Fruit fly (Drosophila melanogaster) whole organism, embryonic: Measurements from ENCODE around the gene Wdr62.

Source experiments
- CG1603 ChIP-seq: fragments of 200-800 bp; sonication (Bioruptor generic); optimal IDR thresholded peaks from 2 replicates; lab custom pipeline; 2019; ENCODE audit warnings: missing biosample characterization, mild to moderate bottlenecking, missing genetic modification characterization, moderate library complexity
- CG5180 ChIP-seq: fragments of 200-800 bp; sonication (Bioruptor generic); optimal IDR thresholded peaks from 3 replicates; lab custom pipeline; 2017; ENCODE audit warnings: missing biosample characterization, missing genetic modification characterization, mild to moderate bottlenecking, moderate library complexity, missing genetic modification reagents
- Ets97D ChIP-seq: fragments of 200-800 bp; sonication (Bioruptor generic); optimal IDR thresholded peaks from 3 replicates; lab custom pipeline; 2016; ENCODE audit warnings: missing biosample characterization, missing genetic modification characterization
- Lhr ChIP-seq: fragments of 200-800 bp; sonication (Bioruptor generic); optimal IDR thresholded peaks from 3 replicates; lab custom pipeline; 2017; ENCODE audit warnings: mild to moderate bottlenecking, missing biosample characterization, missing genetic modification reagents, missing genetic modification characterization
- jing ChIP-seq: fragments of 200-800 bp; sonication (Bioruptor generic); optimal IDR thresholded peaks from 2 replicates; lab custom pipeline; 2018; ENCODE audit warnings: missing biosample characterization, mild to moderate bottlenecking, missing genetic modification characterization

DNA sequence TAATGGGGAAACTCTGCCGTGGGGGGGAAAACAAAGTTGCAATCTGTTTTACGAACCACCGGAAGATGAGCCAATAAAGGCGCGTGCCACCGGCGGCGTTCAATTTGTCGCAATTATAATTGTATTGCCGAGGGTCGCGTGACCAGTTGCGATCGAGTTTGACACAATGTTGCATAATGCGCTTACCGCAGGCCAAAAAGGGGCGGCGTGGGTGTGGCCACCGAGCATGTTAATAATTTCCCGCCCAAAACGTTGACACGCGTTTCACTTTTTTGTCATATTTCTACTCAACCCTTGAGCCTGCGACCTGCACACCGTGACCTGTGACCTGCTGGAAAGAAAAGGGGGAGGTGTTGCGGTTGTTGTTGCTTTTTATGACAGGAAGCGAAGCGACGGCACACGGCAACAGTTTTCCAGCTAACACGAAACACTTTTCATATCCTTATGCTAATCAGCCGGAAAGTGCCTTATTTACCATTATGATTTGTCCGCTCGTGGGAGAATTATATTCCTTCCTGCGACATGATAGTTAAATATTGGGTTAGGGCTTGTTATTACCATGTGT lies 77.6 kb downstream of the Wdr62 start:
- TF ChIP-seq Lhr (GFP tag; lab: Kevin White, UChicago) = no peak
- no peak for TF ChIP-seq CG1603 (tag; lab: Kevin White, UChicago)
- no peak for TF ChIP-seq Ets97D (GFP tag; lab: Kevin White, UChicago)
- no peak for TF ChIP-seq jing (GFP tag; lab: Kevin White, UChicago)
- TF ChIP-seq CG5180 = no peak
